Worm (Caenorhabditis elegans) whole organism, L4/young adult: Measurements from ENCODE around the gene grl-29.
"Not testable (repeated sequence)": the region's sequence is repeated elsewhere in the genome, so short reads cannot be mapped to it uniquely, and the experiment has no call there.

ENCODE experiments used
- W03F9.2 ChIP-seq: fragments of 150-350 bp; optimal IDR thresholded peaks from 2 replicates; lab custom pipeline; 2014; ENCODE audit warnings: missing biosample characterization, missing genetic modification characterization
- him-1 ChIP-seq: sonication (generic microtip); optimal IDR thresholded peaks from 2 replicates; lab custom pipeline; 2016; ENCODE audit warnings: missing genotype, missing genetic modification reagents, missing genetic modification characterization, missing compliant biosample characterization

DNA sequence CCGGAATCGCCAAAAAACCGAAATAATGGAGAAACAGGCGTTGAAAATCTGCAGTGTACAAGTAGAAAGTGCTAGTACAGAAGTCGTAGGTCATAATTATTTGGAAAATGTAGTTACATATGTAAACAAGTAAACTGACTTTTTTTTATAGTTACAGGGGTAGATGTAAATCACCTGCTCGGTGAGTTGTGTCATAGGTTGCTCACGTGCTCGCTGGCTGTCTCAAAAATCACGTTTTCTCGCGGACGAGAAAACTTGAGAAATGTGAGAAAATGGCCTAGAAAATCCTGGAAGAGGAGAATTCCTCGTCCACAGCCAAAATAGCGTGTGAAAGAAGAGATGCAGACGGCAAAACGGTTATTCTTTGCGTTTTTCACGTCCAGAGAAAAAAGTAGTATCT, 42.0 kb upstream of the grl-29 start, which contains the start of gene srh-212:
- TF ChIP-seq him-1; W03F9.2 (tag; lab: Kevin White, UChicago): not testable (repeated sequence)
